Worm (Caenorhabditis elegans) whole organism, L4 larva: ENCODE data around the gene C06B3.6.

Source experiments
- D1046.2 ChIP-seq: fragments of 200-800 bp; sonication (Bioruptor generic); IDR thresholded peaks from 2 replicates; pipeline ENCODE4 v1.3.6; 2022; ENCODE audit warnings: missing genetic modification characterization, missing compliant biosample characterization
- F44E2.7 ChIP-seq: fragments of 200-800 bp; sonication (Bioruptor generic); IDR thresholded peaks from 2 replicates; pipeline ENCODE4 v2.1.2; 2022; ENCODE audit warnings: missing genetic modification characterization, missing compliant biosample characterization
- Y105C5A.15 ChIP-seq: fragments of 200-800 bp; sonication (Bioruptor generic); IDR thresholded peaks from 2 replicates; pipeline ENCODE4 v1.3.6; 2022; ENCODE audit warnings: missing genetic modification characterization, missing compliant biosample characterization
- ZK337.2 ChIP-seq: fragments of 200-800 bp; sonication (Bioruptor generic); IDR thresholded peaks from 2 replicates; pipeline ENCODE4 v1.3.6; 2022; ENCODE audit warnings: missing genetic modification reagents, missing genetic modification characterization, missing compliant biosample characterization
- ZK546.5 ChIP-seq, 2 experiments: sonication (generic microtip); optimal IDR thresholded peaks; 2 replicates each; lab custom pipeline; 2017; ENCODE audit warnings: missing biosample characterization in 2 of 2, missing genetic modification characterization in 2 of 2
- aha-1 ChIP-seq: fragments of 150-350 bp; peaks from one replicate; lab custom pipeline; 2014; ENCODE audit warnings: missing biosample characterization, missing genetic modification characterization
- ama-1 ChIP-seq: fragments of 150-350 bp; optimal IDR thresholded peaks from 2 replicates; lab custom pipeline; 2014; ENCODE audit warnings: inconsistent platforms, mixed read lengths
- arid-1 ChIP-seq: fragments of 200-800 bp; sonication (Bioruptor generic); conservative IDR thresholded peaks from 2 replicates; pipeline ENCODE4 v1.3.6; 2022; ENCODE audit warnings: missing genetic modification reagents, missing genetic modification characterization, missing compliant biosample characterization
- ceh-28 ChIP-seq: fragments of 150-350 bp; optimal IDR thresholded peaks from 2 replicates; lab custom pipeline; 2014; ENCODE audit warnings: missing biosample characterization, missing genetic modification reagents, missing genetic modification characterization
- ceh-32 ChIP-seq: sonication (generic microtip); optimal IDR thresholded peaks from 2 replicates; lab custom pipeline; 2016; ENCODE audit warnings: mild to moderate bottlenecking, missing genetic modification characterization, missing compliant biosample characterization; ENCODE audit not compliant: poor library complexity
- ceh-44 ChIP-seq: fragments of 200-800 bp; sonication (Bioruptor generic); IDR thresholded peaks from 2 replicates; pipeline ENCODE4 v1.3.6; 2022; ENCODE audit warnings: missing genetic modification reagents, missing genetic modification characterization, missing compliant biosample characterization
- ces-1 ChIP-seq: fragments of 150-350 bp; sonication (generic microtip); optimal IDR thresholded peaks from 4 replicates; lab custom pipeline; 2014; ENCODE audit warnings: missing biosample characterization, missing genetic modification reagents, missing genetic modification characterization
- daf-12 ChIP-seq: fragments of 150-350 bp; optimal IDR thresholded peaks from 2 replicates; lab custom pipeline; 2014; ENCODE audit warnings: missing biosample characterization, missing genetic modification reagents, missing genetic modification characterization
- daf-16 ChIP-seq, 3 experiments: sonication (generic microtip); optimal IDR thresholded peaks; 2 replicates each; lab custom pipeline; 2016 to 2017; ENCODE audit warnings: missing genetic modification characterization in 3 of 3, missing genetic modification reagents in 3 of 3, mild to moderate bottlenecking in 2 of 3, missing compliant biosample characterization in 2 of 3, missing biosample characterization in 1 of 3, moderate library complexity in 1 of 3
- daf-8 ChIP-seq: fragments of 200-800 bp; sonication (Bioruptor generic); IDR thresholded peaks from 2 replicates; pipeline ENCODE4 v1.3.6; 2022; ENCODE audit warnings: missing genetic modification characterization, missing compliant biosample characterization
- dmd-6 ChIP-seq: fragments of 200-800 bp; sonication (Bioruptor generic); IDR thresholded peaks from 2 replicates; pipeline ENCODE4 v1.3.6; 2022; ENCODE audit warnings: missing genetic modification reagents, missing genetic modification characterization, missing compliant biosample characterization
- dmd-9 ChIP-seq: fragments of 200-800 bp; sonication (Bioruptor generic); IDR thresholded peaks from 2 replicates; pipeline ENCODE4 v1.3.6; 2022; ENCODE audit warnings: missing genetic modification reagents, missing genetic modification characterization, missing compliant biosample characterization
- dpl-1 ChIP-seq: fragments of 150-350 bp; optimal IDR thresholded peaks from 2 replicates; lab custom pipeline; 2014; ENCODE audit warnings: missing biosample characterization, missing genetic modification reagents, missing genetic modification characterization
- dve-1 ChIP-seq: sonication (generic microtip); optimal IDR thresholded peaks from 2 replicates; lab custom pipeline; 2017; ENCODE audit warnings: antibody characterized with exemption, mild to moderate bottlenecking, missing genetic modification characterization, missing compliant biosample characterization; ENCODE audit not compliant: insufficient read depth
- egl-27 ChIP-seq: sonication (generic microtip); optimal IDR thresholded peaks from 3 replicates; lab custom pipeline; 2017; ENCODE audit warnings: missing biosample characterization, missing genetic modification reagents, missing genetic modification characterization
- egl-43 ChIP-seq: fragments of 200-800 bp; sonication (Bioruptor generic); IDR thresholded peaks from 2 replicates; pipeline ENCODE4 v1.3.6; 2022; ENCODE audit warnings: missing genetic modification reagents, missing genetic modification characterization, missing compliant biosample characterization
- gei-8 ChIP-seq: fragments of 200-800 bp; sonication (Bioruptor generic); optimal IDR thresholded peaks from 2 replicates; lab custom pipeline; 2018; ENCODE audit warnings: mild to moderate bottlenecking, missing genetic modification characterization, missing compliant biosample characterization
- hlh-11 ChIP-seq: fragments of 200-800 bp; sonication (Bioruptor generic); optimal IDR thresholded peaks from 2 replicates; lab custom pipeline; 2018; ENCODE audit warnings: mild to moderate bottlenecking, missing genetic modification characterization, missing compliant biosample characterization
- lin-13 ChIP-seq: fragments of 150-350 bp; optimal IDR thresholded peaks from 2 replicates; lab custom pipeline; 2014; ENCODE audit warnings: missing biosample characterization, missing genetic modification reagents, missing genetic modification characterization
- madf-5 ChIP-seq, 2 experiments: fragments of 200-800 bp; sonication (Bioruptor generic); IDR thresholded peaks; 2 replicates each; pipeline ENCODE4 v1.3.6; 2022; ENCODE audit warnings: missing compliant biosample characterization in 2 of 2, missing genetic modification characterization in 2 of 2
- madf-9 ChIP-seq: fragments of 200-800 bp; sonication (Bioruptor generic); conservative IDR thresholded peaks from 2 replicates; pipeline ENCODE4 v1.3.6; 2022; ENCODE audit warnings: missing genetic modification reagents, missing genetic modification characterization, missing compliant biosample characterization
- mdt-29 ChIP-seq: fragments of 200-800 bp; sonication (Bioruptor generic); IDR thresholded peaks from 2 replicates; pipeline ENCODE4 v1.3.6; 2022; ENCODE audit warnings: missing genetic modification reagents, missing genetic modification characterization, missing compliant biosample characterization
- mxl-3 ChIP-seq: fragments of 200-800 bp; sonication (Bioruptor generic); optimal IDR thresholded peaks from 2 replicates; lab custom pipeline; 2018; ENCODE audit warnings: mild to moderate bottlenecking, missing genetic modification characterization, missing compliant biosample characterization
- nhr-237 ChIP-seq: sonication (generic microtip); optimal IDR thresholded peaks from 2 replicates; lab custom pipeline; 2017; ENCODE audit warnings: missing biosample characterization, missing genetic modification characterization
- nhr-28 ChIP-seq: fragments of 150-350 bp; optimal IDR thresholded peaks from 2 replicates; lab custom pipeline; 2014; ENCODE audit warnings: missing biosample characterization, missing genetic modification characterization
- nhr-41 ChIP-seq: fragments of 200-800 bp; sonication (Bioruptor generic); IDR thresholded peaks from 2 replicates; pipeline ENCODE4 v1.3.6; 2022; ENCODE audit warnings: missing genetic modification reagents, missing genetic modification characterization, missing compliant biosample characterization
- nhr-48 ChIP-seq: sonication (generic microtip); optimal IDR thresholded peaks from 2 replicates; lab custom pipeline; 2016; ENCODE audit warnings: mild to moderate bottlenecking, missing genetic modification characterization, missing compliant biosample characterization
- nhr-76 ChIP-seq: fragments of 150-350 bp; optimal IDR thresholded peaks from 2 replicates; lab custom pipeline; 2014; ENCODE audit warnings: missing biosample characterization, missing genetic modification characterization
- nhr-77 ChIP-seq: fragments of 150-350 bp; optimal IDR thresholded peaks from 2 replicates; lab custom pipeline; 2014; ENCODE audit warnings: missing biosample characterization, missing genetic modification characterization
- php-3 ChIP-seq: fragments of 200-800 bp; sonication (Bioruptor generic); IDR thresholded peaks from 2 replicates; pipeline ENCODE4 v1.3.6; 2022; ENCODE audit warnings: missing genetic modification reagents, missing genetic modification characterization, missing compliant biosample characterization
- pqm-1 ChIP-seq: sonication (generic microtip); optimal IDR thresholded peaks from 2 replicates; lab custom pipeline; 2017; ENCODE audit warnings: missing biosample characterization, missing genetic modification characterization
- saeg-2 ChIP-seq: fragments of 200-800 bp; sonication (Bioruptor generic); IDR thresholded peaks from 2 replicates; pipeline ENCODE4 v1.3.6; 2022; ENCODE audit warnings: missing genetic modification reagents, missing genetic modification characterization, missing compliant biosample characterization
- sdz-12 ChIP-seq: fragments of 200-800 bp; sonication (Bioruptor generic); optimal IDR thresholded peaks from 2 replicates; lab custom pipeline; 2018; ENCODE audit warnings: mild to moderate bottlenecking, missing genetic modification characterization, missing compliant biosample characterization
- skn-1 ChIP-seq: fragments of 150-350 bp; optimal IDR thresholded peaks from 2 replicates; lab custom pipeline; 2014; ENCODE audit warnings: missing biosample characterization, missing genetic modification characterization
- snpc-1.2 ChIP-seq: fragments of 200-800 bp; sonication (Bioruptor generic); IDR thresholded peaks from 2 replicates; pipeline ENCODE4 v1.3.6; 2022; ENCODE audit warnings: missing genetic modification reagents, missing genetic modification characterization, missing compliant biosample characterization
- tag-97 ChIP-seq: fragments of 200-800 bp; sonication (Bioruptor generic); IDR thresholded peaks from 2 replicates; pipeline ENCODE4 v1.3.6; 2022; ENCODE audit warnings: missing genetic modification characterization, missing compliant biosample characterization
- unc-130 ChIP-seq: sonication (generic microtip); optimal IDR thresholded peaks from 2 replicates; lab custom pipeline; 2016; ENCODE audit warnings: missing genetic modification reagents, missing genetic modification characterization, missing compliant biosample characterization
- zfp-2 ChIP-seq: sonication (generic microtip); optimal IDR thresholded peaks from 2 replicates; lab custom pipeline; 2016; ENCODE audit warnings: mild to moderate bottlenecking, missing genetic modification characterization, missing compliant biosample characterization
- zip-11 ChIP-seq: fragments of 200-800 bp; sonication (Bioruptor generic); IDR thresholded peaks from 2 replicates; pipeline ENCODE4 v1.3.6; 2022; ENCODE audit warnings: missing genetic modification characterization, missing compliant biosample characterization
- ztf-11 ChIP-seq: fragments of 150-350 bp; optimal IDR thresholded peaks from 2 replicates; lab custom pipeline; 2014; ENCODE audit warnings: missing biosample characterization, missing genetic modification characterization

Gene C06B3.6

ce11 chrV:13902495-13902894, 6.3 kb downstream of the C06B3.6 start, which contains the start of gene C06B3.1:
Gene C06B3.1, plus strand, starts transcription at chrV:13902795.
- TF ChIP-seq nhr-28 (tag; lab: Kevin White, UChicago) (no peak), madf-9 (GFP tag; lab: Robert Waterston, UW) (no peak), ZK337.2 (no peak), ceh-32 (tag; lab: Kevin White, UChicago) (no peak)

ce11 chrV:13899213-13899612, 9.6 kb downstream of the C06B3.6 start, which contains the start of gene oac-3:
Gene oac-3, plus strand, starts transcription at chrV:13899513.
- no peak for TF ChIP-seq nhr-76 (tag; lab: Kevin White, UChicago)
- TF ChIP-seq Y105C5A.15 (GFP tag; lab: Robert Waterston, UW): no peak
- TF ChIP-seq daf-12 (tag; lab: Kevin White, UChicago): no peak
- TF ChIP-seq ces-1 (GFP tag; lab: Kevin White, UChicago): no peak
- TF ChIP-seq daf-16 (GFP tag; optimal IDR thresholded peaks at IDR 0.05; lab: Kevin White, UChicago): no peak
- TF ChIP-seq daf-16 (tag; optimal IDR thresholded peaks at IDR 0.05; lab: Kevin White, UChicago): no peak
- TF ChIP-seq mxl-3 (GFP tag; lab: Kevin White, UChicago): no peak
- no peak for TF ChIP-seq unc-130 (GFP tag; lab: Kevin White, UChicago)
- no peak for TF ChIP-seq egl-43 (GFP tag; lab: Robert Waterston, UW)

ce11 chrV:13898356-13898755, 10.4 kb downstream of the C06B3.6 start, which contains the start of gene cyp-35C1:
Gene cyp-35C1, minus strand, starts transcription at chrV:13898487.
- TF ChIP-seq D1046.2 (GFP tag; lab: Robert Waterston, UW) (no peak), php-3 (no peak), daf-8 (GFP tag; lab: Robert Waterston, UW) (no peak), ztf-11 (tag; lab: Kevin White, UChicago) (no peak), ZK546.5 (tag; optimal IDR thresholded peaks at IDR 0.05; lab: Kevin White, UChicago) (no peak), aha-1 (tag; lab: Kevin White, UChicago) (peak; percentile 49), daf-16 (GFP tag; optimal IDR thresholded peaks at IDR 0.05; lab: Kevin White, UChicago) (no peak), daf-16 (tag; optimal IDR thresholded peaks at IDR 0.05; lab: Kevin White, UChicago) (peak; percentile 39), saeg-2 (0 out of 2 replicates have a peak, but pooled peaks have one; percentile 33), pqm-1 (tag; lab: Kevin White, UChicago) (peak; percentile 12), dve-1 (peak; percentile 19), nhr-77 (tag; lab: Kevin White, UChicago) (peak; percentile 69), nhr-41 (GFP tag; lab: Robert Waterston, UW) (no peak), dmd-6 (GFP tag; lab: Robert Waterston, UW) (0 out of 2 replicates have a peak, but pooled peaks have one; percentile 11), ceh-44 (GFP tag; lab: Robert Waterston, UW) (no peak), hlh-11 (peak; percentile 15), nhr-28 (tag; lab: Kevin White, UChicago) (peak; percentile 93)

ce11 chrV:13893583-13893982, 15.2 kb downstream of the C06B3.6 start:
- TF ChIP-seq gei-8 (no peak), tag-97 (no peak), ceh-28 (tag; lab: Kevin White, UChicago) (no peak), skn-1 (tag; lab: Kevin White, UChicago) (no peak), arid-1 (GFP tag; lab: Robert Waterston, UW) (no peak), ZK546.5 (tag; optimal IDR thresholded peaks at IDR 0.05; lab: Kevin White, UChicago) (no peak), unc-130 (GFP tag; lab: Kevin White, UChicago) (no peak), nhr-237 (tag; lab: Kevin White, UChicago) (no peak), zip-11 (GFP tag; lab: Robert Waterston, UW) (no peak), daf-16 (GFP tag; optimal IDR thresholded peaks at IDR 0.05; lab: Kevin White, UChicago) (no peak), daf-16 (tag; optimal IDR thresholded peaks at IDR 0.05; lab: Kevin White, UChicago) (no peak), dve-1 (peak; percentile 53), hlh-11 (peak; percentile 62), sdz-12 (GFP tag; lab: Kevin White, UChicago) (no peak), F44E2.7 (GFP tag; lab: Robert Waterston, UW) (no peak), madf-5 (GFP tag; IDR thresholded peaks at IDR 0.05; lab: Robert Waterston, UW) (no peak), ces-1 (GFP tag; lab: Kevin White, UChicago) (no peak), nhr-77 (tag; lab: Kevin White, UChicago) (peak; percentile 61), zfp-2 (tag; lab: Kevin White, UChicago) (no peak), mdt-29 (GFP tag; lab: Robert Waterston, UW) (no peak), dmd-9 (GFP tag; lab: Robert Waterston, UW) (no peak), dpl-1 (GFP tag; lab: Kevin White, UChicago) (no peak), nhr-48 (tag; lab: Kevin White, UChicago) (no peak), egl-27 (no peak), php-3 (peak; percentile 86), ama-1 (no peak), snpc-1.2 (GFP tag; lab: Robert Waterston, UW) (no peak), lin-13 (GFP tag; lab: Kevin White, UChicago) (no peak)
